Fruit fly (Drosophila melanogaster) whole organism, embryonic: ENCODE measurements around the gene Acp36DE.

ENCODE experiments used
- Blimp-1 ChIP-seq: fragments of 200-800 bp; sonication (Bioruptor generic); optimal IDR thresholded peaks from 3 replicates; lab custom pipeline; 2018; ENCODE audit warnings: missing biosample characterization, missing genetic modification characterization, mild to moderate bottlenecking, moderate library complexity, missing genetic modification reagents
- Bteb2 ChIP-seq: fragments of 200-800 bp; sonication (Bioruptor generic); optimal IDR thresholded peaks from 2 replicates; lab custom pipeline; 2016; ENCODE audit warnings: missing biosample characterization, missing genetic modification characterization
- CG10147 ChIP-seq: fragments of 200-800 bp; sonication (Bioruptor generic); optimal IDR thresholded peaks from 2 replicates; lab custom pipeline; 2019; ENCODE audit warnings: missing biosample characterization, mild to moderate bottlenecking, missing genetic modification characterization, moderate library complexity
- CG10209 ChIP-seq: fragments of 200-800 bp; sonication (Bioruptor generic); optimal IDR thresholded peaks from 3 replicates; lab custom pipeline; 2017; ENCODE audit warnings: missing biosample characterization, mild to moderate bottlenecking, missing genetic modification characterization, missing genetic modification reagents
- CG11456 ChIP-seq: fragments of 200-800 bp; sonication (Bioruptor generic); IDR thresholded peaks from 3 replicates; pipeline ENCODE4 v1.3.6; 2022; ENCODE audit warnings: missing biosample characterization, missing genetic modification characterization
- CG11504 ChIP-seq: fragments of 200-800 bp; sonication (Bioruptor generic); optimal IDR thresholded peaks from 3 replicates; lab custom pipeline; 2019; ENCODE audit warnings: missing biosample characterization, mild to moderate bottlenecking, missing genetic modification characterization, moderate library complexity
- CG12391 ChIP-seq: fragments of 200-800 bp; sonication (Bioruptor generic); optimal IDR thresholded peaks from 3 replicates; lab custom pipeline; 2018; ENCODE audit warnings: missing biosample characterization, mild to moderate bottlenecking, missing genetic modification characterization, moderate library complexity
- CG14860 ChIP-seq: fragments of 200-800 bp; sonication (Bioruptor generic); IDR thresholded peaks from 3 replicates; pipeline ENCODE4 v1.3.6; 2022; ENCODE audit warnings: missing biosample characterization, missing genetic modification characterization; ENCODE audit not compliant: partially characterized antibody
- CG1647 ChIP-seq: fragments of 200-800 bp; sonication (Bioruptor generic); optimal IDR thresholded peaks from 3 replicates; lab custom pipeline; 2016; ENCODE audit warnings: missing biosample characterization, missing genetic modification characterization
- CG16779 ChIP-seq: fragments of 200-800 bp; sonication (Bioruptor generic); IDR thresholded peaks from 2 replicates; pipeline ENCODE4 v1.3.6; 2022; ENCODE audit warnings: missing biosample characterization, missing genetic modification characterization
- CG30020 ChIP-seq: fragments of 200-800 bp; optimal IDR thresholded peaks from 2 replicates; lab custom pipeline; 2019; ENCODE audit warnings: missing biosample characterization, mild to moderate bottlenecking, missing genetic modification characterization, moderate library complexity
- CG31365 ChIP-seq: fragments of 200-800 bp; sonication (Bioruptor generic); optimal IDR thresholded peaks from 2 replicates; lab custom pipeline; 2018; ENCODE audit warnings: missing biosample characterization, mild to moderate bottlenecking, missing genetic modification characterization
- CG32767 ChIP-seq: fragments of 200-800 bp; sonication (Bioruptor generic); IDR thresholded peaks from 2 replicates; pipeline ENCODE4 v1.3.6; 2022; ENCODE audit warnings: missing biosample characterization, missing genetic modification characterization
- CG34376 ChIP-seq: fragments of 200-800 bp; sonication (Bioruptor generic); optimal IDR thresholded peaks from 2 replicates; lab custom pipeline; 2018; ENCODE audit warnings: missing biosample characterization, mild to moderate bottlenecking, missing genetic modification characterization
- CG3847 ChIP-seq: fragments of 200-800 bp; sonication (Bioruptor generic); IDR thresholded peaks from 2 replicates; pipeline ENCODE4 v1.3.6; 2022; ENCODE audit warnings: missing biosample characterization, missing genetic modification characterization
- CG4730 ChIP-seq: fragments of 200-800 bp; sonication (Bioruptor generic); IDR thresholded peaks from 2 replicates; pipeline ENCODE4 v1.3.6; 2022; ENCODE audit warnings: missing biosample characterization, missing genetic modification characterization
- CG6254 ChIP-seq: fragments of 200-800 bp; sonication (Bioruptor generic); optimal IDR thresholded peaks from 3 replicates; lab custom pipeline; 2017; ENCODE audit warnings: mild to moderate bottlenecking, missing biosample characterization, missing genetic modification reagents, missing genetic modification characterization
- CG6689 ChIP-seq: fragments of 200-800 bp; sonication (Bioruptor generic); IDR thresholded peaks from 2 replicates; pipeline ENCODE4 v1.3.6; 2022; ENCODE audit warnings: missing biosample characterization, missing genetic modification characterization
- CG6765 ChIP-seq: fragments of 200-800 bp; sonication (Bioruptor generic); optimal IDR thresholded peaks from 3 replicates; lab custom pipeline; 2017; ENCODE audit warnings: missing biosample characterization, mild to moderate bottlenecking, missing genetic modification characterization
- CG6791 ChIP-seq: fragments of 200-800 bp; sonication (Bioruptor generic); IDR thresholded peaks from 3 replicates; pipeline ENCODE4 v1.3.6; 2022; ENCODE audit warnings: missing biosample characterization, missing genetic modification characterization; ENCODE audit not compliant: partially characterized antibody
- CG6854 ChIP-seq: fragments of 200-800 bp; sonication (Bioruptor generic); optimal IDR thresholded peaks from 3 replicates; lab custom pipeline; 2017; ENCODE audit warnings: missing biosample characterization, mild to moderate bottlenecking, missing genetic modification characterization
- CG7745 ChIP-seq: fragments of 200-800 bp; sonication (Bioruptor generic); optimal IDR thresholded peaks from 2 replicates; lab custom pipeline; 2018; ENCODE audit warnings: missing biosample characterization, mild to moderate bottlenecking, missing genetic modification characterization, moderate library complexity
- CG7786 ChIP-seq: fragments of 200-800 bp; sonication (Bioruptor generic); optimal IDR thresholded peaks from 2 replicates; lab custom pipeline; 2016; ENCODE audit warnings: missing biosample characterization, missing genetic modification characterization
- CG8388 ChIP-seq: fragments of 200-800 bp; sonication (Bioruptor generic); optimal IDR thresholded peaks from 2 replicates; lab custom pipeline; 2019; ENCODE audit warnings: missing biosample characterization, mild to moderate bottlenecking, missing genetic modification characterization, moderate library complexity
- D19B ChIP-seq: fragments of 200-800 bp; sonication (Bioruptor generic); optimal IDR thresholded peaks from 2 replicates; lab custom pipeline; 2017; ENCODE audit warnings: missing biosample characterization, mild to moderate bottlenecking, missing genetic modification characterization
- Doc3 ChIP-seq: fragments of 200-800 bp; sonication (Bioruptor generic); IDR thresholded peaks from 3 replicates; pipeline ENCODE4 v1.3.6; 2022; ENCODE audit warnings: missing biosample characterization, missing genetic modification characterization; ENCODE audit not compliant: partially characterized antibody
- Dref ChIP-seq: fragments of 200-800 bp; sonication (Bioruptor generic); IDR thresholded peaks from 2 replicates; pipeline ENCODE4 v1.3.6; 2022; ENCODE audit warnings: missing biosample characterization, missing genetic modification characterization
- Hand ChIP-seq: fragments of 200-800 bp; sonication (Bioruptor generic); optimal IDR thresholded peaks from 2 replicates; lab custom pipeline; 2017; ENCODE audit warnings: mild to moderate bottlenecking, missing biosample characterization, missing genetic modification reagents, missing genetic modification characterization
- Max ChIP-seq: fragments of 200-800 bp; sonication (Bioruptor generic); optimal IDR thresholded peaks from 2 replicates; lab custom pipeline; 2016; ENCODE audit warnings: missing biosample characterization, mild to moderate bottlenecking, missing genetic modification characterization
- Mrtf ChIP-seq: fragments of 200-800 bp; sonication (Bioruptor generic); IDR thresholded peaks from 3 replicates; pipeline ENCODE4 v1.3.6; 2022; ENCODE audit warnings: missing biosample characterization, missing genetic modification characterization
- NC2β ChIP-seq: fragments of 200-800 bp; sonication (Bioruptor generic); optimal IDR thresholded peaks from 2 replicates; lab custom pipeline; 2016; ENCODE audit warnings: missing biosample characterization, missing genetic modification characterization
- Oli ChIP-seq: fragments of 200-800 bp; sonication (Bioruptor generic); optimal IDR thresholded peaks from 2 replicates; lab custom pipeline; 2018; ENCODE audit warnings: missing biosample characterization, mild to moderate bottlenecking, missing genetic modification characterization, moderate library complexity
- Ptx1 ChIP-seq: fragments of 200-800 bp; sonication (Bioruptor generic); IDR thresholded peaks from 2 replicates; pipeline ENCODE4 v1.3.6; 2022; ENCODE audit warnings: missing biosample characterization, missing genetic modification characterization
- bbx ChIP-seq: fragments of 200-800 bp; sonication (Bioruptor generic); IDR thresholded peaks from 2 replicates; pipeline ENCODE4 v1.3.6; 2022; ENCODE audit warnings: missing biosample characterization, missing genetic modification characterization; ENCODE audit not compliant: partially characterized antibody
- btn ChIP-seq: fragments of 200-800 bp; sonication (Bioruptor generic); optimal IDR thresholded peaks from 2 replicates; lab custom pipeline; 2016; ENCODE audit warnings: missing biosample characterization, missing genetic modification characterization
- chm ChIP-seq: fragments of 200-800 bp; sonication (Bioruptor generic); IDR thresholded peaks from 2 replicates; pipeline ENCODE4 v1.3.6; 2022; ENCODE audit warnings: missing biosample characterization, missing genetic modification characterization
- dysf ChIP-seq: fragments of 200-800 bp; sonication (Bioruptor generic); IDR thresholded peaks from 3 replicates; pipeline ENCODE4 v1.3.6; 2022; ENCODE audit warnings: missing biosample characterization, missing genetic modification characterization
- gsb ChIP-seq: fragments of 200-800 bp; sonication (Bioruptor generic); IDR thresholded peaks from 2 replicates; pipeline ENCODE4 v1.3.6; 2022; ENCODE audit warnings: missing biosample characterization, missing genetic modification characterization
- kay ChIP-seq: fragments of 200-800 bp; sonication (Bioruptor generic); optimal IDR thresholded peaks from 2 replicates; lab custom pipeline; 2016; ENCODE audit warnings: missing biosample characterization, missing genetic modification characterization
- lab ChIP-seq: fragments of 200-800 bp; sonication (Bioruptor generic); optimal IDR thresholded peaks from 3 replicates; lab custom pipeline; 2017; ENCODE audit warnings: missing biosample characterization, missing genetic modification characterization, mild to moderate bottlenecking, moderate library complexity, missing genetic modification reagents
- nau ChIP-seq: fragments of 200-800 bp; sonication (Bioruptor generic); optimal IDR thresholded peaks from 3 replicates; lab custom pipeline; 2017; ENCODE audit warnings: missing biosample characterization, mild to moderate bottlenecking, missing genetic modification characterization, missing genetic modification reagents
- odd ChIP-seq: fragments of 200-800 bp; sonication (Bioruptor generic); optimal IDR thresholded peaks from 2 replicates; lab custom pipeline; 2017; ENCODE audit warnings: missing biosample characterization, mild to moderate bottlenecking, missing genetic modification characterization
- sens-2 ChIP-seq: fragments of 200-800 bp; sonication (Bioruptor generic); IDR thresholded peaks from 2 replicates; pipeline ENCODE4 v1.3.6; 2022; ENCODE audit warnings: missing biosample characterization, missing genetic modification characterization
- sna ChIP-seq: fragments of 200-800 bp; sonication (Bioruptor generic); IDR thresholded peaks from 2 replicates; pipeline ENCODE4 v1.3.6; 2022; ENCODE audit warnings: missing biosample characterization, missing genetic modification characterization; ENCODE audit not compliant: partially characterized antibody
- sqz ChIP-seq: fragments of 200-800 bp; sonication (Bioruptor generic); optimal IDR thresholded peaks from 3 replicates; lab custom pipeline; 2018; ENCODE audit warnings: missing biosample characterization, mild to moderate bottlenecking, missing genetic modification characterization
- tll ChIP-seq, 2 experiments: fragments of 200-800 bp in 1 of 2; fragments of >200 bp in 1 of 2; sonication (Bioruptor generic) in 1 of 2; optimal IDR thresholded peaks; 2 replicates each; lab custom pipeline; 2017 to 2019; ENCODE audit warnings: missing biosample characterization in 2 of 2, missing genetic modification characterization in 2 of 2, mild to moderate bottlenecking in 1 of 2, moderate library complexity in 1 of 2
- unc-4 ChIP-seq: fragments of 200-800 bp; sonication (Bioruptor generic); IDR thresholded peaks from 2 replicates; pipeline ENCODE4 v1.3.6; 2022; ENCODE audit warnings: missing biosample characterization, missing genetic modification characterization; ENCODE audit not compliant: partially characterized antibody
- unpg ChIP-seq: fragments of 200-800 bp; sonication (Bioruptor generic); optimal IDR thresholded peaks from 3 replicates; lab custom pipeline; 2018; ENCODE audit warnings: missing biosample characterization, mild to moderate bottlenecking, missing genetic modification characterization, moderate library complexity

Acp36DE gene

DNA sequence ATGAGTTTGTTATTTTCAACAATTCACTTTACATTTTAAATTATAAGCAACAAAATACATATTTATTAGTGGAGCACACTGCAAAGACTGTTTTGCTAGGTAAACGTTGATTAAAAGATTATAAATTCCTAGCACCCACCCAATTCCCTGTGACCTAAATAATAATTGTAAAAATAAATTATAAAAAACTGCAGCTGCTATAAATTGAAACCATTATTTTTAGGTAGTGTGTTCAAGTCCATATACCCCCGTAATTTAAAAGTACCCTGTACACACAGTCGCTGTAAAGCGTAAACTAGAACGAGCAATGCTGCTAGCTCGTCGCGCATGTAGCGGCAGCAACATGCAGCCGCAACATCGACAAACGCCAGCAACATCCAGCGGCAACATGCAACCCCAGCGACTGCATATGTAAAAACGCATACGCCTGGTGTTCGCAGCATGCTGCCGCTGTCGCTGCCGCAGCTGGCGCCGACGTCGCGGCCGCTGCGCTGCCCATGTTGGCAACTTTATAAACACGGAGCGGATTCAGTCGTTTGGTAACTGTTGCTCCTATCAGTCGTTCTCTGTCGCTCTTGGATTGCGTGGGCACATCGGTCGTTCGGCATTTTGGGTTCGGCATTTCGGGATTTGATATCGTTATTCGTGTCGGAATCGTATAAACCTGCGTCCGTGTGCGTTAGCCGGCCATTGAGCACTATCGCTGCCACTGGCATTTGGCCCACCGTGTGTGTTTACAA lies 39.1 kb downstream of the Acp36DE start, which contains the start of gene Fas3 (continued):
- 0 out of 2 replicates have a peak, but pooled peaks have one; percentile 39 for TF ChIP-seq sna (GFP tag; lab: Robert Waterston, UW)
- TF ChIP-seq Doc3 (GFP tag; lab: Robert Waterston, UW) = no peak
- TF ChIP-seq Bteb2 = no peak
- TF ChIP-seq CG4730 (GFP tag; lab: Robert Waterston, UW) = no peak
- peak; percentile 40; the same call in 1 of the 3 replicates for TF ChIP-seq CG14860 (GFP tag; lab: Robert Waterston, UW)
- peak; percentile 47 for TF ChIP-seq CG34376 (GFP tag; lab: Kevin White, UChicago)
- TF ChIP-seq CG7786 = no peak
- no peak for TF ChIP-seq gsb (GFP tag; lab: Robert Waterston, UW)
- TF ChIP-seq unpg (GFP tag; lab: Kevin White, UChicago) = peak; percentile 25
- no peak for TF ChIP-seq CG30020
- no peak for TF ChIP-seq Mrtf (GFP tag; lab: Robert Waterston, UW)
- TF ChIP-seq CG16779 = no peak
- TF ChIP-seq Dref (GFP tag; lab: Robert Waterston, UW) = no peak
- no peak for TF ChIP-seq btn (GFP tag; lab: Kevin White, UChicago)
- peak; percentile 100 for TF ChIP-seq CG11504 (tag; lab: Kevin White, UChicago)
- TF ChIP-seq CG8388 (GFP tag; lab: Kevin White, UChicago) = peak; percentile 21
- TF ChIP-seq D19B (GFP tag; lab: Kevin White, UChicago) = peak; percentile 15
- no peak for TF ChIP-seq CG11456
- TF ChIP-seq CG6765 (GFP tag; lab: Kevin White, UChicago) = no peak
- peak; percentile 28 for TF ChIP-seq Blimp-1 (GFP tag; lab: Kevin White, UChicago)
- no peak for TF ChIP-seq tll (GFP tag; optimal IDR thresholded peaks at IDR 0.05; lab: Kevin White, UChicago)
- no peak for TF ChIP-seq CG7745 (tag; lab: Kevin White, UChicago)
- TF ChIP-seq CG3847 (GFP tag; lab: Robert Waterston, UW) = no peak
- peak; percentile 23 for TF ChIP-seq nau (GFP tag; lab: Kevin White, UChicago)
- no peak for TF ChIP-seq CG1647
- TF ChIP-seq CG6791 (GFP tag; lab: Robert Waterston, UW) = peak; percentile 70
- no peak; the same call in 1 of the 2 replicates for TF ChIP-seq CG32767 (GFP tag; lab: Robert Waterston, UW)
- TF ChIP-seq NC2β (GFP tag; lab: Kevin White, UChicago) = peak; percentile 33
- no peak for TF ChIP-seq CG10209 (GFP tag; lab: Kevin White, UChicago)
- TF ChIP-seq bbx (GFP tag; lab: Robert Waterston, UW) = peak; percentile 67
- peak; percentile 88 for TF ChIP-seq chm (GFP tag; lab: Robert Waterston, UW)
- TF ChIP-seq CG12391 (tag; lab: Kevin White, UChicago) = no peak
- TF ChIP-seq kay = no peak
- TF ChIP-seq Oli = no peak
- peak; percentile 46 for TF ChIP-seq CG6854 (GFP tag; lab: Kevin White, UChicago)
- TF ChIP-seq CG10147 (GFP tag; lab: Kevin White, UChicago) = peak; percentile 29
- TF ChIP-seq Max (GFP tag; lab: Kevin White, UChicago) = no peak
- peak; percentile 58 for TF ChIP-seq lab (GFP tag; lab: Kevin White, UChicago)
- 0 out of 2 replicates have a peak, but pooled peaks have one; percentile 7 for TF ChIP-seq sens-2 (GFP tag; lab: Robert Waterston, UW)
- TF ChIP-seq odd (GFP tag; lab: Kevin White, UChicago) = peak; percentile 55
- TF ChIP-seq Ptx1 = no peak
- peak; percentile 21 for TF ChIP-seq CG31365 (tag; lab: Kevin White, UChicago)
- TF ChIP-seq unc-4 (GFP tag; lab: Robert Waterston, UW) = no peak
- TF ChIP-seq dysf (GFP tag; lab: Robert Waterston, UW) = no peak
- no peak for TF ChIP-seq Hand (GFP tag; lab: Kevin White, UChicago)
- TF ChIP-seq CG6254 (GFP tag; lab: Kevin White, UChicago) = no peak
- no peak for TF ChIP-seq CG6689 (GFP tag; lab: Robert Waterston, UW)
- TF ChIP-seq sqz (GFP tag; lab: Kevin White, UChicago) = no peak
